Fruit fly (Drosophila melanogaster): Measurements from ENCODE around the gene CG5194.
A peak's percentile ranks its signal among the peaks of the same experiment; 100 is the strongest.

The CG5194 gene

dm6 chr3L:8986582-8986981 is 23.1 kb downstream of the CG5194 start, which contains the start of gene CG5068 (continued):
- TF ChIP-seq crp (GFP tag; optimal IDR thresholded peaks at IDR 0.05) (peak in 1 of 2 experiments; percentile 71), CG16813 (GFP tag; IDR thresholded peaks at IDR 0.05; ENCODE audit: partially characterized antibody) (no peak; the same call in 2 of the 3 replicates), CG11456 (GFP tag; IDR thresholded peaks at IDR 0.05) (no peak), E2f2 (GFP tag; IDR thresholded peaks at IDR 0.05) (peak; percentile 83), tna (GFP tag; IDR thresholded peaks at IDR 0.05; ENCODE audit: partially characterized antibody) (peak; percentile 25; the same call in 1 of the 2 replicates), zen2 (GFP tag; IDR thresholded peaks at IDR 0.05; ENCODE audit: partially characterized antibody) (no peak), HmgD (GFP tag; optimal IDR thresholded peaks at IDR 0.05) (no peak), nmo (GFP tag; optimal IDR thresholded peaks at IDR 0.05) (peak; percentile 21), Med (GFP tag) (peak; percentile 77), CG11085 (GFP tag; IDR thresholded peaks at IDR 0.05) (no peak), CG13424 (tag; optimal IDR thresholded peaks at IDR 0.05) (no peak), CG14710 (tag; optimal IDR thresholded peaks at IDR 0.05) (peak; percentile 17), amos (GFP tag; IDR thresholded peaks at IDR 0.05; ENCODE audit: partially characterized antibody) (peak; percentile 51; the same call in 1 of the 2 replicates), CG4282 (GFP tag; optimal IDR thresholded peaks at IDR 0.05) (no peak), gfzf (GFP tag; optimal IDR thresholded peaks at IDR 0.05) (peak; percentile 64), CG17912 (GFP tag; optimal IDR thresholded peaks at IDR 0.05) (peak; percentile 7), Dp (GFP tag; optimal IDR thresholded peaks at IDR 0.05) (peak; percentile 79), CG13287 (GFP tag; IDR thresholded peaks at IDR 0.05; ENCODE audit: partially characterized antibody) (peak; percentile 42; the same call in 1 of the 2 replicates), CG1603 (tag; optimal IDR thresholded peaks at IDR 0.05) (peak; percentile 74), CG2116 (GFP tag; optimal IDR thresholded peaks at IDR 0.05) (peak; percentile 39), pan (optimal IDR thresholded peaks at IDR 0.05) (no peak), pan (GFP tag; optimal IDR thresholded peaks at IDR 0.05 in 1 of 2, IDR thresholded peaks at IDR 0.05 in 1 of 2) (no peak), CG10959 (GFP tag; IDR thresholded peaks at IDR 0.05) (peak; percentile 7; the same call in 1 of the 2 replicates), CG17829 (tag; optimal IDR thresholded peaks at IDR 0.05) (no peak), CTCF (GFP tag; optimal IDR thresholded peaks at IDR 0.05) (peak; percentile 13), kah (GFP tag; optimal IDR thresholded peaks at IDR 0.05) (peak; percentile 0), bbx (GFP tag; IDR thresholded peaks at IDR 0.05; ENCODE audit: partially characterized antibody) (0 out of 2 replicates have a peak, but pooled peaks have one; percentile 26), ewg (GFP tag; optimal IDR thresholded peaks at IDR 0.05) (peak; percentile 5), Dll (GFP tag; IDR thresholded peaks at IDR 0.05; ENCODE audit: partially characterized antibody) (0 out of 4 replicates have a peak, but pooled peaks have one; percentile 17), lbe (GFP tag; optimal IDR thresholded peaks at IDR 0.05) (no peak), CG11696 (GFP tag; IDR thresholded peaks at IDR 0.05) (no peak), hth (optimal IDR thresholded peaks at IDR 0.05) (no peak), D (optimal IDR thresholded peaks at IDR 0.05) (peak; percentile 56), D (GFP tag; optimal IDR thresholded peaks at IDR 0.05) (no peak), trem (tag; optimal IDR thresholded peaks at IDR 0.05) (peak; percentile 55), wor (GFP tag; IDR thresholded peaks at IDR 0.05) (no peak), CG9215 (GFP tag; IDR thresholded peaks at IDR 0.05) (peak; percentile 100), prd (optimal IDR thresholded peaks at IDR 0.05) (no peak), prd (GFP tag; IDR thresholded peaks at IDR 0.05) (no peak), Sry-δ (GFP tag; optimal IDR thresholded peaks at IDR 0.05) (peak; percentile 32), stwl (tag; optimal IDR thresholded peaks at IDR 0.05) (peak; percentile 79), Myb (GFP tag; optimal IDR thresholded peaks at IDR 0.05) (peak; percentile 98), CG15514 (GFP tag; optimal IDR thresholded peaks at IDR 0.05) (peak; percentile 60), CG2199 (GFP tag; IDR thresholded peaks at IDR 0.05) (0 out of 3 replicates have a peak, but pooled peaks have one; percentile 20), D19B (GFP tag; optimal IDR thresholded peaks at IDR 0.05) (peak; percentile 22), CG12071 (GFP tag; optimal IDR thresholded peaks at IDR 0.05) (no peak), Bgb (GFP tag; IDR thresholded peaks at IDR 0.05; ENCODE audit: partially characterized antibody) (peak; percentile 49; the same call in 1 of the 2 replicates), Lhr (GFP tag; optimal IDR thresholded peaks at IDR 0.05) (peak; percentile 21), sna (GFP tag; IDR thresholded peaks at IDR 0.05; ENCODE audit: partially characterized antibody) (peak; percentile 50; the same call in 1 of the 2 replicates), psq (GFP tag; optimal IDR thresholded peaks at IDR 0.05) (no peak)

All from whole organism, embryonic.